Fruit fly (Drosophila melanogaster): Measurements from ENCODE around the gene Mdh1.

DNA sequence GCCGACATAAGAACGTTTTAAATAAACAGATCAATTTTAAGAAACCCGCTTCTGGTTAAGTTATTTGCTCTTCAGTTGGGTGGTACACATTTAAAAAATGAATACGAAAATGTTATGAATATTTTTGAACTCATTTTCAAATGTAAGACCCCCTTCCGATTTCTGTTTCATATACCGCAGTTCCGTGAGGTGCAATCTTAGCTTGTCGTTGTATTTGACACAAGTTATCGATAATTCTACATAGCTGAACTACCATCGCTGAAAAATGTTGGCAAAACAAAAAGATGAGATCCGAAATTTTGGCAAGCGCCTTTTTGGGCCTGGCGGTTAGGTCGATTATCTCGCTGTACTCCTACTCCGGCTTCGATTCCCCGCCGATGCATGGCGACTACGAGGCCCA, 16.3 kb downstream of the Mdh1 start, which contains the start of gene gny:
- TF ChIP-seq Snoo (tag; optimal IDR thresholded peaks at IDR 0.05) (no peak), EcR (GFP tag; optimal IDR thresholded peaks at IDR 0.05) (no peak), CG32121 (GFP tag; IDR thresholded peaks at IDR 0.05) (no peak), CG15710 (tag; optimal IDR thresholded peaks at IDR 0.05) (no peak), CG9948 (tag; optimal IDR thresholded peaks at IDR 0.05) (no peak), CG8301 (tag; optimal IDR thresholded peaks at IDR 0.05) (no peak), Pif1A (GFP tag; optimal IDR thresholded peaks at IDR 0.05) (no peak)
